Fruit fly (Drosophila melanogaster) whole organism, embryonic: Measurements from ENCODE around the gene MESR3.

Experiments
- Adf1 ChIP-seq: fragments of 200-800 bp; sonication (Bioruptor generic); IDR thresholded peaks from 2 replicates; pipeline ENCODE4 v1.3.6; 2022; ENCODE audit warnings: missing biosample characterization, missing genetic modification characterization
- Aef1 ChIP-seq: fragments of 200-800 bp; sonication (Bioruptor generic); IDR thresholded peaks from 3 replicates; pipeline ENCODE4 v1.3.6; 2022; ENCODE audit warnings: missing biosample characterization, missing genetic modification characterization
- CG10543 ChIP-seq: fragments of 200-800 bp; sonication (Bioruptor generic); optimal IDR thresholded peaks from 3 replicates; lab custom pipeline; 2017; ENCODE audit warnings: missing biosample characterization, mild to moderate bottlenecking, missing genetic modification characterization, moderate library complexity
- CG11093 ChIP-seq: fragments of 200-800 bp; sonication (Bioruptor generic); IDR thresholded peaks from 3 replicates; pipeline ENCODE4 v1.3.6; 2022; ENCODE audit warnings: missing biosample characterization, missing genetic modification characterization
- CG11696 ChIP-seq: fragments of 200-800 bp; sonication (Bioruptor generic); IDR thresholded peaks from 2 replicates; pipeline ENCODE4 v1.3.6; 2022; ENCODE audit warnings: missing biosample characterization, missing genetic modification characterization
- CG14050 ChIP-seq: fragments of 200-800 bp; sonication (Bioruptor generic); IDR thresholded peaks from 3 replicates; pipeline ENCODE4 v1.3.6; 2022; ENCODE audit warnings: missing biosample characterization, missing genetic modification characterization
- CG15073 ChIP-seq: fragments of 200-800 bp; sonication (Bioruptor generic); optimal IDR thresholded peaks from 2 replicates; lab custom pipeline; 2016; ENCODE audit warnings: missing biosample characterization, missing genetic modification characterization
- CG15696 ChIP-seq: fragments of 200-800 bp; sonication (Bioruptor generic); optimal IDR thresholded peaks from 2 replicates; lab custom pipeline; 2019; ENCODE audit warnings: missing biosample characterization, mild to moderate bottlenecking, missing genetic modification characterization, moderate library complexity
- CG17568 ChIP-seq: fragments of 200-800 bp; sonication (Bioruptor generic); optimal IDR thresholded peaks from 2 replicates; lab custom pipeline; 2018; ENCODE audit warnings: missing biosample characterization, mild to moderate bottlenecking, missing genetic modification characterization, moderate library complexity
- CG18619 ChIP-seq: fragments of 200-800 bp; sonication (Bioruptor generic); optimal IDR thresholded peaks from 3 replicates; lab custom pipeline; 2017; ENCODE audit warnings: missing biosample characterization, mild to moderate bottlenecking, missing genetic modification characterization
- CG2199 ChIP-seq: fragments of 200-800 bp; sonication (Bioruptor generic); IDR thresholded peaks from 3 replicates; pipeline ENCODE4 v1.3.6; 2022; ENCODE audit warnings: missing biosample characterization, missing genetic modification characterization
- CG3065 ChIP-seq: fragments of 200-800 bp; sonication (Bioruptor generic); optimal IDR thresholded peaks from 2 replicates; lab custom pipeline; 2016; ENCODE audit warnings: missing biosample characterization, missing genetic modification characterization
- CG34422 ChIP-seq: fragments of 200-800 bp; sonication (Bioruptor generic); IDR thresholded peaks from 3 replicates; pipeline ENCODE4 v1.3.6; 2022; ENCODE audit warnings: missing biosample characterization, missing genetic modification characterization
- CG4282 ChIP-seq: fragments of 200-800 bp; sonication (Bioruptor generic); optimal IDR thresholded peaks from 2 replicates; lab custom pipeline; 2016; ENCODE audit warnings: missing biosample characterization, missing genetic modification characterization
- CG4854 ChIP-seq: fragments of 200-800 bp; sonication (Bioruptor generic); optimal IDR thresholded peaks from 2 replicates; lab custom pipeline; 2016; ENCODE audit warnings: missing biosample characterization, missing genetic modification characterization, inconsistent platforms
- CG6791 ChIP-seq: fragments of 200-800 bp; sonication (Bioruptor generic); IDR thresholded peaks from 3 replicates; pipeline ENCODE4 v1.3.6; 2022; ENCODE audit warnings: missing biosample characterization, missing genetic modification characterization; ENCODE audit not compliant: partially characterized antibody
- CG6813 ChIP-seq: fragments of 200-800 bp; sonication (Bioruptor generic); optimal IDR thresholded peaks from 2 replicates; lab custom pipeline; 2017; ENCODE audit warnings: missing biosample characterization, missing genetic modification characterization, mild to moderate bottlenecking, moderate library complexity, missing genetic modification reagents
- CG7357 ChIP-seq: fragments of 200-800 bp; sonication (Bioruptor generic); IDR thresholded peaks from 3 replicates; pipeline ENCODE4 v1.3.6; 2022; ENCODE audit warnings: missing biosample characterization, missing genetic modification characterization
- CG8388 ChIP-seq: fragments of 200-800 bp; sonication (Bioruptor generic); optimal IDR thresholded peaks from 2 replicates; lab custom pipeline; 2019; ENCODE audit warnings: missing biosample characterization, mild to moderate bottlenecking, missing genetic modification characterization, moderate library complexity
- CG8765 ChIP-seq: fragments of 200-800 bp; sonication (Bioruptor generic); IDR thresholded peaks from 2 replicates; pipeline ENCODE4 v1.3.6; 2022; ENCODE audit warnings: missing biosample characterization, missing genetic modification characterization
- CG9437 ChIP-seq: fragments of 200-800 bp; sonication (Bioruptor generic); optimal IDR thresholded peaks from 2 replicates; lab custom pipeline; 2018; ENCODE audit warnings: missing biosample characterization, mild to moderate bottlenecking, missing genetic modification characterization
- CG9609 ChIP-seq: fragments of 200-800 bp; sonication (Bioruptor generic); optimal IDR thresholded peaks from 3 replicates; lab custom pipeline; 2016; ENCODE audit warnings: missing biosample characterization, missing genetic modification characterization
- Chrac-16 ChIP-seq: fragments of 200-800 bp; sonication (Bioruptor generic); optimal IDR thresholded peaks from 3 replicates; lab custom pipeline; 2016; ENCODE audit warnings: missing biosample characterization, missing genetic modification characterization
- E2f2 ChIP-seq: fragments of 200-800 bp; sonication (Bioruptor generic); IDR thresholded peaks from 2 replicates; pipeline ENCODE4 v1.3.6; 2022; ENCODE audit warnings: missing biosample characterization, missing genetic modification characterization
- ERR ChIP-seq: fragments of 200-800 bp; sonication (Bioruptor generic); optimal IDR thresholded peaks from 2 replicates; lab custom pipeline; 2016; ENCODE audit warnings: missing biosample characterization, missing genetic modification characterization
- Ets97D ChIP-seq: fragments of 200-800 bp; sonication (Bioruptor generic); optimal IDR thresholded peaks from 3 replicates; lab custom pipeline; 2016; ENCODE audit warnings: missing biosample characterization, missing genetic modification characterization
- Fer1 ChIP-seq: fragments of 200-800 bp; sonication (Bioruptor generic); optimal IDR thresholded peaks from 2 replicates; lab custom pipeline; 2017; ENCODE audit warnings: missing biosample characterization, mild to moderate bottlenecking, missing genetic modification characterization
- Hmr ChIP-seq: fragments of 200-800 bp; sonication (Bioruptor generic); optimal IDR thresholded peaks from 3 replicates; lab custom pipeline; 2017; ENCODE audit warnings: mild to moderate bottlenecking, missing biosample characterization, missing genetic modification reagents, missing genetic modification characterization
- Hr39 ChIP-seq: fragments of >200 bp; optimal IDR thresholded peaks from 2 replicates; lab custom pipeline; 2017
- Lim3 ChIP-seq: fragments of 200-800 bp; sonication (Bioruptor generic); IDR thresholded peaks from 2 replicates; pipeline ENCODE4 v1.3.6; 2022; ENCODE audit warnings: missing biosample characterization, missing genetic modification characterization
- NFAT ChIP-seq: fragments of 200-800 bp; sonication (Bioruptor generic); IDR thresholded peaks from 2 replicates; pipeline ENCODE4 v1.3.6; 2022; ENCODE audit warnings: missing biosample characterization, missing genetic modification characterization
- Nf-YA ChIP-seq: fragments of 200-800 bp; sonication (Bioruptor generic); IDR thresholded peaks from 2 replicates; pipeline ENCODE4 v1.3.6; 2022; ENCODE audit warnings: missing biosample characterization, missing genetic modification characterization
- Opbp ChIP-seq: fragments of 200-800 bp; sonication (Bioruptor generic); IDR thresholded peaks from 3 replicates; pipeline ENCODE4 v1.3.6; 2022; ENCODE audit warnings: missing biosample characterization, missing genetic modification characterization; ENCODE audit not compliant: partially characterized antibody
- Ptx1 ChIP-seq: fragments of 200-800 bp; sonication (Bioruptor generic); IDR thresholded peaks from 2 replicates; pipeline ENCODE4 v1.3.6; 2022; ENCODE audit warnings: missing biosample characterization, missing genetic modification characterization
- Rfx ChIP-seq: fragments of 200-800 bp; sonication (Bioruptor generic); IDR thresholded peaks from 2 replicates; pipeline ENCODE4 v1.3.6; 2022; ENCODE audit warnings: missing biosample characterization, missing genetic modification characterization
- Vsx1 ChIP-seq: fragments of 200-800 bp; sonication (Bioruptor generic); optimal IDR thresholded peaks from 2 replicates; lab custom pipeline; 2017; ENCODE audit warnings: missing biosample characterization, mild to moderate bottlenecking, missing genetic modification characterization, missing genetic modification reagents
- caup ChIP-seq: fragments of 200-800 bp; sonication (Bioruptor generic); optimal IDR thresholded peaks from 3 replicates; lab custom pipeline; 2017; ENCODE audit warnings: missing biosample characterization, mild to moderate bottlenecking, missing genetic modification characterization, moderate library complexity; ENCODE audit not compliant: severe bottlenecking
- chinmo ChIP-seq: fragments of 200-800 bp; sonication (Bioruptor generic); IDR thresholded peaks from 4 replicates; pipeline ENCODE4 v1.3.6; 2022; ENCODE audit warnings: missing biosample characterization, missing genetic modification characterization; ENCODE audit not compliant: partially characterized antibody
- esg ChIP-seq: fragments of 200-800 bp; sonication (Bioruptor generic); conservative IDR thresholded peaks from 2 replicates; pipeline ENCODE4 v1.3.6; 2022; ENCODE audit warnings: missing biosample characterization, missing genetic modification characterization
- fd102C ChIP-seq: fragments of 200-800 bp; sonication (Bioruptor generic); optimal IDR thresholded peaks from 2 replicates; lab custom pipeline; 2018; ENCODE audit warnings: missing biosample characterization, mild to moderate bottlenecking, missing genetic modification characterization, moderate library complexity
- fd64A ChIP-seq: fragments of 200-800 bp; sonication (Bioruptor generic); optimal IDR thresholded peaks from 3 replicates; lab custom pipeline; 2018; ENCODE audit warnings: missing biosample characterization, mild to moderate bottlenecking, missing genetic modification characterization
- klu ChIP-seq: fragments of 200-800 bp; sonication (Bioruptor generic); IDR thresholded peaks from 2 replicates; pipeline ENCODE4 v1.3.6; 2022; ENCODE audit warnings: missing biosample characterization, missing genetic modification characterization
- phol ChIP-seq: fragments of 200-800 bp; sonication (Bioruptor generic); optimal IDR thresholded peaks from 3 replicates; lab custom pipeline; 2018; ENCODE audit warnings: missing biosample characterization, mild to moderate bottlenecking, missing genetic modification characterization, moderate library complexity
- pum ChIP-seq: fragments of 200-800 bp; sonication (Bioruptor generic); optimal IDR thresholded peaks from 2 replicates; lab custom pipeline; 2016; ENCODE audit warnings: missing biosample characterization, missing genetic modification characterization
- sens ChIP-seq: fragments of 200-800 bp; sonication (Bioruptor generic); peaks from one replicate; lab custom pipeline; 2016; ENCODE audit warnings: missing biosample characterization, missing genetic modification characterization
- toy ChIP-seq: fragments of 200-800 bp; sonication (Bioruptor generic); IDR thresholded peaks from 2 replicates; pipeline ENCODE4 v1.3.6; 2022; ENCODE audit warnings: missing biosample characterization, missing genetic modification characterization
- trem ChIP-seq: fragments of 200-800 bp; optimal IDR thresholded peaks from 3 replicates; lab custom pipeline; 2019; ENCODE audit warnings: missing biosample characterization, mild to moderate bottlenecking, missing genetic modification characterization, moderate library complexity
- twi ChIP-seq: fragments of 200-800 bp; optimal IDR thresholded peaks from 2 replicates; lab custom pipeline; 2019; ENCODE audit warnings: missing biosample characterization, mild to moderate bottlenecking, missing genetic modification characterization, moderate library complexity
- vvl ChIP-seq: fragments of 200-800 bp; sonication (Bioruptor generic); IDR thresholded peaks from 2 replicates; pipeline ENCODE4 v1.3.6; 2022; ENCODE audit warnings: missing biosample characterization, missing genetic modification characterization
- z ChIP-seq: fragments of 200-800 bp; sonication (Bioruptor generic); IDR thresholded peaks from 3 replicates; pipeline ENCODE4 v1.3.6; 2022; ENCODE audit warnings: missing biosample characterization, missing genetic modification characterization

Gene MESR3

dm6 chr2L:18702721-18703488 is 85.8 kb downstream of the MESR3 start, which contains the start of the genes CG10376 and CG10343 (continued):
- TF ChIP-seq Ptx1 (GFP tag; lab: Robert Waterston, UW): peak; percentile 93
- TF ChIP-seq pum (GFP tag; lab: Kevin White, UChicago): peak; percentile 65
- no peak for TF ChIP-seq CG4282 (GFP tag; lab: Kevin White, UChicago)
- TF ChIP-seq Aef1 (GFP tag; lab: Robert Waterston, UW): peak; percentile 78
- peak; percentile 78; the same call in 2 of the 3 replicates for TF ChIP-seq CG34422
- peak; percentile 76 for TF ChIP-seq vvl (GFP tag; lab: Robert Waterston, UW)
- TF ChIP-seq fd102C (GFP tag; lab: Kevin White, UChicago): peak; percentile 59
- peak; percentile 45; the same call in 1 of the 2 replicates for TF ChIP-seq E2f2
- TF ChIP-seq CG10543 (GFP tag; lab: Kevin White, UChicago): peak; percentile 92
- TF ChIP-seq CG8388 (GFP tag; lab: Kevin White, UChicago): peak; percentile 85
- peak; percentile 25 for TF ChIP-seq CG4854 (GFP tag; lab: Kevin White, UChicago)
- TF ChIP-seq klu: peak; percentile 85; the same call in 1 of the 2 replicates
- TF ChIP-seq sens (GFP tag; lab: Kevin White, UChicago): peak; percentile 92
- TF ChIP-seq CG2199 (GFP tag; lab: Robert Waterston, UW): no peak
- TF ChIP-seq CG3065 (GFP tag; lab: Kevin White, UChicago): peak; percentile 65
- TF ChIP-seq Opbp (GFP tag; lab: Robert Waterston, UW): peak; percentile 72; the same call in 2 of the 3 replicates
- peak; percentile 85 for TF ChIP-seq esg (GFP tag; lab: Robert Waterston, UW)
- no peak for TF ChIP-seq Hr39 (lab: Kevin White, UChicago)
- no peak for TF ChIP-seq Lim3 (GFP tag; lab: Robert Waterston, UW)
- no peak for TF ChIP-seq ERR (GFP tag; lab: Kevin White, UChicago)
- peak; percentile 74 for TF ChIP-seq CG9609 (GFP tag; lab: Kevin White, UChicago)
- peak; percentile 93 for TF ChIP-seq trem
- peak; percentile 53 for TF ChIP-seq CG15073 (GFP tag; lab: Kevin White, UChicago)
- TF ChIP-seq fd64A (GFP tag; lab: Kevin White, UChicago): no peak
- no peak for TF ChIP-seq chinmo
- peak; percentile 83 for TF ChIP-seq caup (GFP tag; lab: Kevin White, UChicago)
- TF ChIP-seq CG6791 (GFP tag; lab: Robert Waterston, UW): peak; percentile 78
- TF ChIP-seq phol: peak; percentile 96
- TF ChIP-seq Adf1: peak; percentile 66
- TF ChIP-seq CG18619 (GFP tag; lab: Kevin White, UChicago): peak; percentile 86
- peak; percentile 85 for TF ChIP-seq CG8765 (GFP tag; lab: Robert Waterston, UW)
- TF ChIP-seq CG11696 (GFP tag; lab: Robert Waterston, UW): 0 out of 2 replicates have a peak, but pooled peaks have one; percentile 33
- peak; percentile 95 for TF ChIP-seq CG15696 (tag; lab: Kevin White, UChicago)
- TF ChIP-seq Nf-YA (GFP tag; lab: Robert Waterston, UW): no peak
- TF ChIP-seq CG11093 (GFP tag; lab: Robert Waterston, UW): peak; percentile 58; the same call in 1 of the 3 replicates
- peak; percentile 32 for TF ChIP-seq CG17568 (GFP tag; lab: Kevin White, UChicago)
- peak; percentile 99 for TF ChIP-seq CG7357
- TF ChIP-seq Vsx1 (GFP tag; lab: Kevin White, UChicago): peak; percentile 72
- TF ChIP-seq NFAT (GFP tag; lab: Robert Waterston, UW): peak; percentile 85
- TF ChIP-seq Rfx (GFP tag; lab: Robert Waterston, UW): peak; percentile 88
- TF ChIP-seq z (GFP tag; lab: Robert Waterston, UW): no peak
- peak; percentile 81 for TF ChIP-seq CG9437 (GFP tag; lab: Kevin White, UChicago)
- TF ChIP-seq Ets97D (GFP tag; lab: Kevin White, UChicago): peak; percentile 35
- no peak; the same call in 1 of the 2 replicates for TF ChIP-seq toy (GFP tag; lab: Robert Waterston, UW)
- TF ChIP-seq Chrac-16: peak; percentile 88
- TF ChIP-seq twi: peak; percentile 90
- TF ChIP-seq CG6813: peak; percentile 11
- TF ChIP-seq CG14050: peak; percentile 66
- TF ChIP-seq Fer1 (GFP tag; lab: Kevin White, UChicago): peak; percentile 81
- peak; percentile 90 for TF ChIP-seq Hmr (GFP tag; lab: Kevin White, UChicago)
